Fruit fly (Drosophila melanogaster) whole organism, embryonic: ENCODE data around the gene CG9106.

Source experiments
- Atf-2 ChIP-seq: fragments of 200-800 bp; sonication (Bioruptor generic); optimal IDR thresholded peaks from 2 replicates; lab custom pipeline; 2016; ENCODE audit warnings: missing biosample characterization, missing genetic modification characterization
- Awh ChIP-seq: fragments of 200-800 bp; sonication (Bioruptor generic); IDR thresholded peaks from 2 replicates; pipeline ENCODE4, ENCODE4 v1.3.6; 2022; ENCODE audit warnings: missing biosample characterization, missing genetic modification characterization
- B-H2 ChIP-seq: fragments of 200-800 bp; sonication (Bioruptor generic); optimal IDR thresholded peaks from 2 replicates; lab custom pipeline; 2018; ENCODE audit warnings: missing biosample characterization, mild to moderate bottlenecking, missing genetic modification characterization
- CG11456 ChIP-seq: fragments of 200-800 bp; sonication (Bioruptor generic); IDR thresholded peaks from 3 replicates; pipeline ENCODE4 v1.3.6; 2022; ENCODE audit warnings: missing biosample characterization, missing genetic modification characterization
- CG1233 ChIP-seq: fragments of 200-800 bp; sonication (Bioruptor generic); optimal IDR thresholded peaks from 4 replicates; lab custom pipeline; 2018; ENCODE audit warnings: missing biosample characterization, mild to moderate bottlenecking, missing genetic modification characterization
- CG13123 ChIP-seq: fragments of 200-800 bp; sonication (Bioruptor generic); optimal IDR thresholded peaks from 2 replicates; lab custom pipeline; 2016; ENCODE audit warnings: missing biosample characterization, missing genetic modification characterization
- CG14710 ChIP-seq: fragments of 200-800 bp; sonication (Bioruptor generic); optimal IDR thresholded peaks from 3 replicates; lab custom pipeline; 2019; ENCODE audit warnings: missing biosample characterization, mild to moderate bottlenecking, missing genetic modification characterization, moderate library complexity
- CG15269 ChIP-seq: fragments of 200-800 bp; sonication (Bioruptor generic); optimal IDR thresholded peaks from 2 replicates; lab custom pipeline; 2018; ENCODE audit warnings: missing biosample characterization, mild to moderate bottlenecking, missing genetic modification characterization, moderate library complexity
- CG17829 ChIP-seq: fragments of 200-800 bp; optimal IDR thresholded peaks from 2 replicates; lab custom pipeline; 2019; ENCODE audit warnings: missing biosample characterization, mild to moderate bottlenecking, missing genetic modification characterization, moderate library complexity
- CG17912 ChIP-seq: fragments of 200-800 bp; sonication (Bioruptor generic); optimal IDR thresholded peaks from 2 replicates; lab custom pipeline; 2018; ENCODE audit warnings: missing biosample characterization, mild to moderate bottlenecking, missing genetic modification characterization
- CG18011 ChIP-seq: fragments of 200-800 bp; sonication (Bioruptor generic); optimal IDR thresholded peaks from 2 replicates; lab custom pipeline; 2017; ENCODE audit warnings: missing biosample characterization, missing genetic modification characterization, mild to moderate bottlenecking, moderate library complexity, missing genotype
- CG18619 ChIP-seq: fragments of 200-800 bp; sonication (Bioruptor generic); optimal IDR thresholded peaks from 3 replicates; lab custom pipeline; 2017; ENCODE audit warnings: missing biosample characterization, mild to moderate bottlenecking, missing genetic modification characterization
- CG3407 ChIP-seq: fragments of 200-800 bp; sonication (Bioruptor generic); optimal IDR thresholded peaks from 2 replicates; lab custom pipeline; 2018; ENCODE audit warnings: missing biosample characterization, mild to moderate bottlenecking, missing genetic modification characterization
- CG34376 ChIP-seq: fragments of 200-800 bp; sonication (Bioruptor generic); optimal IDR thresholded peaks from 2 replicates; lab custom pipeline; 2018; ENCODE audit warnings: missing biosample characterization, mild to moderate bottlenecking, missing genetic modification characterization
- CG4617 ChIP-seq: fragments of 200-800 bp; sonication (Bioruptor generic); optimal IDR thresholded peaks from 3 replicates; lab custom pipeline; 2016; ENCODE audit warnings: missing biosample characterization, missing genetic modification characterization, borderline replicate concordance
- CG6791 ChIP-seq: fragments of 200-800 bp; sonication (Bioruptor generic); IDR thresholded peaks from 3 replicates; pipeline ENCODE4 v1.3.6; 2022; ENCODE audit warnings: missing biosample characterization, missing genetic modification characterization; ENCODE audit not compliant: partially characterized antibody
- CG7357 ChIP-seq: fragments of 200-800 bp; sonication (Bioruptor generic); IDR thresholded peaks from 3 replicates; pipeline ENCODE4 v1.3.6; 2022; ENCODE audit warnings: missing biosample characterization, missing genetic modification characterization
- CG7372 ChIP-seq: fragments of 200-800 bp; sonication (Bioruptor generic); IDR thresholded peaks from 2 replicates; pipeline ENCODE4 v1.3.6; 2022; ENCODE audit warnings: missing biosample characterization, missing genetic modification characterization
- Dek ChIP-seq: fragments of 200-800 bp; sonication (Bioruptor generic); optimal IDR thresholded peaks from 3 replicates; lab custom pipeline; 2019; ENCODE audit warnings: missing biosample characterization, mild to moderate bottlenecking, missing genetic modification characterization, moderate library complexity
- HmgD ChIP-seq: fragments of 200-800 bp; sonication (Bioruptor generic); optimal IDR thresholded peaks from 3 replicates; lab custom pipeline; 2016; ENCODE audit warnings: missing biosample characterization, missing genetic modification characterization
- Hr39 ChIP-seq: fragments of >200 bp; optimal IDR thresholded peaks from 2 replicates; lab custom pipeline; 2017
- Kr ChIP-seq: fragments of 200-800 bp; sonication (Bioruptor generic); optimal IDR thresholded peaks from 2 replicates; lab custom pipeline; 2017; ENCODE audit warnings: missing biosample characterization, mild to moderate bottlenecking, missing genetic modification characterization
- MBD-R2 ChIP-seq: fragments of 200-800 bp; sonication (Bioruptor generic); IDR thresholded peaks from 2 replicates; pipeline ENCODE4 v1.3.6; 2022; ENCODE audit warnings: missing biosample characterization, missing genetic modification characterization
- Mrtf ChIP-seq: fragments of 200-800 bp; sonication (Bioruptor generic); IDR thresholded peaks from 3 replicates; pipeline ENCODE4 v1.3.6; 2022; ENCODE audit warnings: missing biosample characterization, missing genetic modification characterization
- Nf-YC ChIP-seq: fragments of 200-800 bp; optimal IDR thresholded peaks from 3 replicates; lab custom pipeline; 2019; ENCODE audit warnings: missing biosample characterization, mild to moderate bottlenecking, missing genetic modification characterization, moderate library complexity
- Oli ChIP-seq: fragments of 200-800 bp; sonication (Bioruptor generic); optimal IDR thresholded peaks from 2 replicates; lab custom pipeline; 2018; ENCODE audit warnings: missing biosample characterization, mild to moderate bottlenecking, missing genetic modification characterization, moderate library complexity
- Rfx ChIP-seq: fragments of 200-800 bp; sonication (Bioruptor generic); IDR thresholded peaks from 2 replicates; pipeline ENCODE4 v1.3.6; 2022; ENCODE audit warnings: missing biosample characterization, missing genetic modification characterization
- Scr ChIP-seq: fragments of 200-800 bp; sonication (Bioruptor generic); IDR thresholded peaks from 2 replicates; pipeline ENCODE4 v1.3.6; 2022; ENCODE audit warnings: missing biosample characterization, missing genetic modification characterization; ENCODE audit not compliant: partially characterized antibody
- YL-1 ChIP-seq: fragments of 200-800 bp; sonication (Bioruptor generic); optimal IDR thresholded peaks from 3 replicates; lab custom pipeline; 2017; ENCODE audit warnings: missing biosample characterization, mild to moderate bottlenecking, missing genetic modification characterization
- az2 ChIP-seq: fragments of 200-800 bp; sonication (Bioruptor generic); optimal IDR thresholded peaks from 3 replicates; lab custom pipeline; 2016; ENCODE audit warnings: missing biosample characterization, missing genetic modification characterization
- cas ChIP-seq: fragments of 200-800 bp; sonication (Bioruptor generic); IDR thresholded peaks from 2 replicates; pipeline ENCODE4 v1.3.6; 2022; ENCODE audit warnings: missing biosample characterization, missing genetic modification characterization
- cato ChIP-seq: fragments of 200-800 bp; sonication (Bioruptor generic); optimal IDR thresholded peaks from 2 replicates; lab custom pipeline; 2016; ENCODE audit warnings: missing biosample characterization, missing genetic modification characterization, borderline replicate concordance
- ci ChIP-seq: fragments of 200-800 bp; sonication (Bioruptor generic); IDR thresholded peaks from 3 replicates; pipeline ENCODE4 v1.3.6; 2022; ENCODE audit warnings: missing biosample characterization, missing genetic modification characterization
- cwo ChIP-seq: fragments of 200-800 bp; sonication (Bioruptor generic); optimal IDR thresholded peaks from 3 replicates; lab custom pipeline; 2017; ENCODE audit warnings: missing biosample characterization, missing genetic modification characterization, mild to moderate bottlenecking, moderate library complexity, missing genetic modification reagents
- dan ChIP-seq: fragments of 200-800 bp; sonication (Bioruptor generic); IDR thresholded peaks from 2 replicates; pipeline ENCODE4 v1.3.6; 2022; ENCODE audit warnings: missing biosample characterization, missing genetic modification characterization
- dm ChIP-seq: fragments of 200-800 bp; sonication (Bioruptor generic); optimal IDR thresholded peaks from 3 replicates; lab custom pipeline; 2016; ENCODE audit warnings: missing biosample characterization, missing genetic modification characterization
- gce ChIP-seq: fragments of 200-800 bp; sonication (Bioruptor generic); IDR thresholded peaks from 3 replicates; pipeline ENCODE4 v1.3.6; 2022; ENCODE audit warnings: missing biosample characterization, missing genetic modification characterization
- hbn ChIP-seq: fragments of 200-800 bp; sonication (Bioruptor generic); IDR thresholded peaks from 2 replicates; pipeline ENCODE4 v1.3.6; 2022; ENCODE audit warnings: missing biosample characterization, missing genetic modification characterization; ENCODE audit not compliant: partially characterized antibody
- her ChIP-seq: fragments of 200-800 bp; sonication (Bioruptor generic); optimal IDR thresholded peaks from 2 replicates; lab custom pipeline; 2016; ENCODE audit warnings: missing biosample characterization, missing genetic modification characterization
- kah ChIP-seq: fragments of 200-800 bp; sonication (Bioruptor generic); optimal IDR thresholded peaks from 2 replicates; lab custom pipeline; 2018; ENCODE audit warnings: missing biosample characterization, mild to moderate bottlenecking, missing genetic modification characterization
- knrl ChIP-seq: fragments of 200-800 bp; sonication (Bioruptor generic); IDR thresholded peaks from 3 replicates; pipeline ENCODE4 v1.3.6; 2022; ENCODE audit warnings: missing biosample characterization, missing genetic modification characterization; ENCODE audit not compliant: partially characterized antibody
- onecut ChIP-seq: fragments of 200-800 bp; sonication (Bioruptor generic); IDR thresholded peaks from 2 replicates; pipeline ENCODE4 v1.3.6; 2022; ENCODE audit warnings: missing biosample characterization, missing genetic modification characterization
- pita ChIP-seq: fragments of 200-800 bp; sonication (Bioruptor generic); optimal IDR thresholded peaks from 2 replicates; lab custom pipeline; 2017; ENCODE audit warnings: missing biosample characterization, mild to moderate bottlenecking, missing genetic modification characterization
- repo ChIP-seq: fragments of 200-800 bp; sonication (Bioruptor generic); optimal IDR thresholded peaks from 2 replicates; lab custom pipeline; 2016; ENCODE audit warnings: missing biosample characterization, missing genetic modification characterization
- sd ChIP-seq: fragments of 200-800 bp; sonication (Bioruptor generic); optimal IDR thresholded peaks from 3 replicates; lab custom pipeline; 2018; ENCODE audit warnings: missing biosample characterization, mild to moderate bottlenecking, missing genetic modification characterization, moderate library complexity
- sisA ChIP-seq: fragments of 200-800 bp; sonication (Bioruptor generic); IDR thresholded peaks from 2 replicates; pipeline ENCODE4 v1.3.6; 2022; ENCODE audit warnings: missing biosample characterization, missing genetic modification characterization
- sna ChIP-seq: fragments of 200-800 bp; sonication (Bioruptor generic); IDR thresholded peaks from 2 replicates; pipeline ENCODE4 v1.3.6; 2022; ENCODE audit warnings: missing biosample characterization, missing genetic modification characterization; ENCODE audit not compliant: partially characterized antibody
- tap ChIP-seq: fragments of 200-800 bp; optimal IDR thresholded peaks from 3 replicates; lab custom pipeline; 2019; ENCODE audit warnings: missing biosample characterization, mild to moderate bottlenecking, missing genetic modification characterization, moderate library complexity
- ttk ChIP-seq: fragments of 200-800 bp; sonication (Bioruptor generic); IDR thresholded peaks from 2 replicates; pipeline ENCODE4 v2.1.2; 2022; ENCODE audit warnings: missing biosample characterization, missing genetic modification characterization
- tup ChIP-seq: fragments of 200-800 bp; sonication (Bioruptor generic); optimal IDR thresholded peaks from 2 replicates; lab custom pipeline; 2016; ENCODE audit warnings: missing biosample characterization, mild to moderate bottlenecking, missing genetic modification characterization, moderate library complexity
- zfh1 ChIP-seq: fragments of 200-800 bp; sonication (Bioruptor generic); IDR thresholded peaks from 3 replicates; pipeline ENCODE4 v1.3.6; 2022; ENCODE audit warnings: missing biosample characterization, missing genetic modification characterization

Gene CG9106

DNA sequence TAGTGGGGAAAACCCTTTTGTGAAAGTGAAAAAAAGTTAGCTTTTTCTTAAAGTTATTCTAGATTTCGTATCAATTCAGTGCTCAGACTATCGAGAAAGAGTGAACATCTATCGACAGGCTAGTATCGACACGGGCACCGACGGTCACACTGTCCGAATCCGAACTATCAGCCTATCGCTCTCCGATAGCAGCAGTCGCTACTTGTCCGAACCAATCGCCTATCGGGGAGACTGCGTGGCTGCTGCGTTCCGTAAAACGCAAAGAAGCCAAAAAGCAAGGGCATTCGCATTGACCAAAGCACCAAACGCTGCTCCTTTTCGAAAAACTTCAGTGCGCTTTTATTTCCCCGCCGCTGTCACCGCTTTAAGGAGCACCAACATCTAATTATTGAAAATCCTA lies 47.1 kb upstream of the CG9106 start, which contains the start of gene Top1 (continued):
- TF ChIP-seq dan (GFP tag; lab: Robert Waterston, UW) = no peak
- no peak for TF ChIP-seq repo (GFP tag; lab: Kevin White, UChicago)
- TF ChIP-seq Oli (tag; lab: Kevin White, UChicago) = no peak
- TF ChIP-seq Kr (GFP tag; lab: Kevin White, UChicago) = no peak
- no peak for TF ChIP-seq CG7357
- TF ChIP-seq Scr (GFP tag; lab: Robert Waterston, UW) = peak; percentile 92
- no peak for TF ChIP-seq az2
- TF ChIP-seq sd (tag; lab: Kevin White, UChicago) = no peak
- TF ChIP-seq tup = no peak
- TF ChIP-seq B-H2 (GFP tag; lab: Kevin White, UChicago) = peak; percentile 40
- TF ChIP-seq sna (GFP tag; lab: Robert Waterston, UW) = peak; percentile 86
- peak; percentile 63; the same call in 1 of the 3 replicates for TF ChIP-seq gce (GFP tag; lab: Robert Waterston, UW)
- peak; percentile 71 for TF ChIP-seq HmgD
- TF ChIP-seq Mrtf (GFP tag; lab: Robert Waterston, UW) = no peak
- TF ChIP-seq Nf-YC (tag; lab: Kevin White, UChicago) = peak; percentile 51
- 0 out of 3 replicates have a peak, but pooled peaks have one; percentile 57 for TF ChIP-seq CG11456 (GFP tag; lab: Robert Waterston, UW)
- no peak for TF ChIP-seq cwo (GFP tag; lab: Kevin White, UChicago)
- no peak for TF ChIP-seq CG13123 (GFP tag; lab: Kevin White, UChicago)
- TF ChIP-seq YL-1 (GFP tag; lab: Kevin White, UChicago) = peak; percentile 51
- TF ChIP-seq CG18011 = no peak
- peak; percentile 7 for TF ChIP-seq Dek
- no peak for TF ChIP-seq CG3407 (GFP tag; lab: Kevin White, UChicago)
- TF ChIP-seq CG6791 (GFP tag; lab: Robert Waterston, UW) = peak; percentile 98
- TF ChIP-seq CG17912 (GFP tag; lab: Kevin White, UChicago) = no peak
- peak; percentile 41 for TF ChIP-seq CG14710
- TF ChIP-seq her (GFP tag; lab: Kevin White, UChicago) = no peak
- no peak for TF ChIP-seq dm (GFP tag; lab: Kevin White, UChicago)
- TF ChIP-seq CG4617 (GFP tag; lab: Kevin White, UChicago) = peak; percentile 27
- no peak for TF ChIP-seq CG15269
- peak; percentile 12 for TF ChIP-seq CG18619 (GFP tag; lab: Kevin White, UChicago)
- TF ChIP-seq CG1233 (GFP tag; lab: Kevin White, UChicago) = no peak
- peak; percentile 95 for TF ChIP-seq hbn
- no peak for TF ChIP-seq Hr39
- peak; percentile 94 for TF ChIP-seq knrl
- no peak for TF ChIP-seq cato (GFP tag; lab: Kevin White, UChicago)
- 0 out of 2 replicates have a peak, but pooled peaks have one; percentile 22 for TF ChIP-seq sisA (GFP tag; lab: Robert Waterston, UW)
- TF ChIP-seq CG7372 (GFP tag; lab: Robert Waterston, UW) = no peak
- no peak for TF ChIP-seq Atf-2 (GFP tag; lab: Kevin White, UChicago)
- TF ChIP-seq ttk (GFP tag; lab: Robert Waterston, UW) = no peak
- no peak for TF ChIP-seq CG34376 (GFP tag; lab: Kevin White, UChicago)
- TF ChIP-seq kah (GFP tag; lab: Kevin White, UChicago) = no peak
- TF ChIP-seq Rfx (GFP tag; lab: Robert Waterston, UW) = peak; percentile 71
- peak; percentile 34 for TF ChIP-seq CG17829 (tag; lab: Kevin White, UChicago)
- TF ChIP-seq Awh (GFP tag; lab: Robert Waterston, UW) = no peak
- peak; percentile 71 for TF ChIP-seq MBD-R2 (GFP tag; lab: Robert Waterston, UW)
- TF ChIP-seq tap (tag; lab: Kevin White, UChicago) = no peak
- no peak for TF ChIP-seq pita (GFP tag; lab: Kevin White, UChicago)
- TF ChIP-seq ci (GFP tag; lab: Robert Waterston, UW) = peak; percentile 65; the same call in 2 of the 3 replicates
- TF ChIP-seq zfh1 (GFP tag; lab: Robert Waterston, UW) = 0 out of 3 replicates have a peak, but pooled peaks have one; percentile 24
- TF ChIP-seq onecut (GFP tag; lab: Robert Waterston, UW) = peak; percentile 41; the same call in 1 of the 2 replicates
- TF ChIP-seq cas (GFP tag; lab: Robert Waterston, UW) = no peak
